Fruit fly (Drosophila melanogaster) whole organism, adult: ENCODE data around the gene Dhfr.

Experiments
- CG11617 ChIP-seq: fragments of 200-800 bp; sonication (Bioruptor generic); optimal IDR thresholded peaks from 2 replicates; lab custom pipeline; 2017; ENCODE audit warnings: mild to moderate bottlenecking, missing biosample characterization, missing genetic modification reagents, missing genetic modification characterization
- CG14711 ChIP-seq: fragments of 200-800 bp; sonication (Bioruptor generic); optimal IDR thresholded peaks from 2 replicates; lab custom pipeline; 2018; ENCODE audit warnings: missing biosample characterization, mild to moderate bottlenecking, missing genetic modification characterization, moderate library complexity
- CG7045 ChIP-seq: fragments of 200-800 bp; sonication (Bioruptor generic); optimal IDR thresholded peaks from 2 replicates; lab custom pipeline; 2017; ENCODE audit warnings: missing biosample characterization, mild to moderate bottlenecking, missing genetic modification characterization
- CG7101 ChIP-seq: fragments of 200-800 bp; sonication (Bioruptor generic); optimal IDR thresholded peaks from 2 replicates; lab custom pipeline; 2018; ENCODE audit warnings: missing biosample characterization, mild to moderate bottlenecking, missing genetic modification characterization, moderate library complexity
- Clk ChIP-seq: fragments of 200-800 bp; sonication (Bioruptor generic); optimal IDR thresholded peaks from 2 replicates; lab custom pipeline; 2017; ENCODE audit warnings: missing biosample characterization, missing genetic modification characterization
- Hr96 ChIP-seq: fragments of 200-800 bp; sonication (Bioruptor generic); optimal IDR thresholded peaks from 2 replicates; lab custom pipeline; 2016; ENCODE audit warnings: missing biosample characterization, missing genetic modification characterization
- Mnt ChIP-seq: fragments of 200-800 bp; sonication (Bioruptor generic); optimal IDR thresholded peaks from 2 replicates; lab custom pipeline; 2016; ENCODE audit warnings: missing biosample characterization, mild to moderate bottlenecking, missing genetic modification characterization
- cnc ChIP-seq, 2 experiments: fragments of >200 bp; optimal IDR thresholded peaks; 2 replicates each; lab custom pipeline; 2017
- kay ChIP-seq: fragments of 200-800 bp; sonication (Bioruptor generic); peaks from one replicate; lab custom pipeline; 2016; ENCODE audit warnings: missing biosample characterization, missing genetic modification characterization, borderline replicate concordance
- ovo ChIP-seq: fragments of 200-800 bp; sonication (Bioruptor generic); optimal IDR thresholded peaks from 2 replicates; lab custom pipeline; 2016; ENCODE audit warnings: missing biosample characterization, missing genetic modification characterization
- pad ChIP-seq: fragments of 200-800 bp; sonication (Bioruptor generic); optimal IDR thresholded peaks from 3 replicates; lab custom pipeline; 2017; ENCODE audit warnings: missing biosample characterization, missing genetic modification characterization, mild to moderate bottlenecking, moderate library complexity, missing genetic modification reagents

DNA sequence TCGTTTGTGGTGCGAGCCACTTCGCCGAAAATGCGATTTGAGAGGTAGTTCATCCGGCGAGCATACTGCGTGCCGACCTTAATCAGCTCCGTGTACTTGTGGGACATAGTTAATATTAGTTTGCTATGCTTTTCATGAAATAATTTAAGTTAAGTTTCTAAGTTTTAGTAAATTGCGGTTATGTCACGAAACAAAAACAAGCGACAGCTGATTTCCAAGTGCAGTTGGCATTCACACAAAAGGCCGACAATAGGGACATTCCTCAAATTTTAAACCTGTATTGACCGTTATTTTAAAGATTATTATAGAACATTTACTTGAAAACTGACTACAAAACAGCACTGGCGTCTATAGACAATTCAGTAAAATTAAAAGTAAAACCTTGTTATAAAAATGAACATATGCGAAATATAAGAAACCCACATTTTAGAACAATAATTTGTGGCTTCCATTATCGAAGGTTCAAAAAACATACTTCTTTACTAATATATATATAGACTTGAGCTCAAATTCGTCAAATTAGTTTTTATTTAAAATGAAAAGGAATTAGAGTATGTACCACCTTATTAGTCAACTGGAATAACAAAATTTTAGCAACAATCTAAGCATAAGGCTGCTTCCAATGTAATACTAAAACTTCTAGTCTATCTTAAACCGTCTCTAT lies 44.5 kb upstream of the Dhfr start, which contains the start of gene mRpS33:
- TF ChIP-seq Mnt (GFP tag; lab: Kevin White, UChicago): no peak
- no peak for TF ChIP-seq ovo
- TF ChIP-seq Clk (GFP tag; lab: Kevin White, UChicago): no peak
- no peak for TF ChIP-seq kay (GFP tag; lab: Kevin White, UChicago)
- no peak for TF ChIP-seq CG14711 (tag; lab: Kevin White, UChicago)
- no peak for TF ChIP-seq CG7045
- TF ChIP-seq Hr96 (GFP tag; lab: Kevin White, UChicago): no peak
- no peak for TF ChIP-seq CG11617 (GFP tag; lab: Kevin White, UChicago)
- no peak for TF ChIP-seq CG7101
- no peak for TF ChIP-seq cnc (optimal IDR thresholded peaks at IDR 0.05; lab: Kevin White, UChicago)
- no peak for TF ChIP-seq pad (GFP tag; lab: Kevin White, UChicago)
